Worm (Caenorhabditis elegans) whole organism, midembryonic: ENCODE results near the gene polg-1.

Experiments used
- flt-1 ChIP-seq: fragments of 200-800 bp; sonication (Bioruptor generic); IDR thresholded peaks from 2 replicates; pipeline ENCODE4 v1.3.6; 2022; ENCODE audit warnings: missing genetic modification characterization, missing compliant biosample characterization
- ref-1 ChIP-seq: fragments of 200-800 bp; sonication (Bioruptor generic); conservative IDR thresholded peaks from 2 replicates; pipeline ENCODE4 v1.3.6; 2022; ENCODE audit warnings: missing genetic modification reagents, missing genetic modification characterization, missing compliant biosample characterization
- tab-1 ChIP-seq: fragments of 200-800 bp; sonication (Bioruptor generic); IDR thresholded peaks from 2 replicates; pipeline ENCODE4 v1.3.6; 2022; ENCODE audit warnings: missing genetic modification characterization, missing compliant biosample characterization
- ztf-29 ChIP-seq: fragments of 200-800 bp; sonication (Bioruptor generic); IDR thresholded peaks from 2 replicates; pipeline ENCODE4 v1.3.6; 2022; ENCODE audit warnings: missing genetic modification reagents, missing genetic modification characterization, missing compliant biosample characterization

DNA sequence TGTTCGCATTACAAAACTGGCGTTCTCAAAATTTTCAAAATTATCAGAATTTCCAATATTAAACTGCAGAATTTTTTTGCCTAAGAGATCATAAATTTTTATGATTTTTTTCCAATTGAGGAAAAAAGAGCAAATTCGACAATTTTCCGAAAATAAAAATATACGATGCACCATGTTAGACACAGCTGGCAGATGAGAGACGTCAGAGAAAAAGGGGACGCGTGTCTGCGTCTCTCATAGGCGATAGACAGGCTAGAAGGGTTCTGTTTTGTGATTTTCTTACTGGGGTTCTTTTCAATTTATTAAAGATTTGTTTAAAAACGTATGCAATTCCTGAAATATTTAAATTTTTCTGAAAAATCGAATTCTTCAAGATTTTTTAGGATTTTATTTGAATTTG is 36.8 kb downstream of the polg-1 start:
- TF ChIP-seq flt-1 (GFP tag; lab: Robert Waterston, UW) = no peak
- TF ChIP-seq ztf-29 (GFP tag; lab: Robert Waterston, UW) = no peak
- TF ChIP-seq tab-1 (GFP tag; lab: Robert Waterston, UW) = no peak
- TF ChIP-seq ref-1 (GFP tag; lab: Robert Waterston, UW) = no peak
